Worm (Caenorhabditis elegans): ENCODE measurements around the gene R10E4.6.
A peak's percentile ranks its signal among the peaks of the same experiment; 100 is the strongest.

The R10E4.6 gene

ce11 chrIII:4271059-4271458, 22.1 kb upstream of the R10E4.6 start:
- TF ChIP-seq ZK546.5 (tag; optimal IDR thresholded peaks at IDR 0.05) (no peak), F13H6.1 (tag; optimal IDR thresholded peaks at IDR 0.05) (no peak), lsy-2 (tag; optimal IDR thresholded peaks at IDR 0.05) (no peak), sma-3 (GFP tag; optimal IDR thresholded peaks at IDR 0.05) (no peak), lin-11 (tag; optimal IDR thresholded peaks at IDR 0.05) (no peak), elt-1 (tag; optimal IDR thresholded peaks at IDR 0.05) (no peak), nhr-237 (tag; optimal IDR thresholded peaks at IDR 0.05) (no peak), nhr-10 (tag; optimal IDR thresholded peaks at IDR 0.05) (no peak), nhr-6 (tag; optimal IDR thresholded peaks at IDR 0.05) (no peak), egl-27 (tag; optimal IDR thresholded peaks at IDR 0.05) (no peak), ama-1 (optimal IDR thresholded peaks at IDR 0.05) (no peak), ceh-16 (tag; optimal IDR thresholded peaks at IDR 0.05) (no peak), snpc-4 (tag; optimal IDR thresholded peaks at IDR 0.05) (no peak), nhr-25 (tag; optimal IDR thresholded peaks at IDR 0.05) (no peak), R02D3.7 (tag; optimal IDR thresholded peaks at IDR 0.05) (no peak), ceh-82 (tag; optimal IDR thresholded peaks at IDR 0.05) (no peak), nhr-12 (tag; optimal IDR thresholded peaks at IDR 0.05) (no peak), unc-62 (GFP tag; optimal IDR thresholded peaks at IDR 0.05) (no peak), nhr-77 (tag; optimal IDR thresholded peaks at IDR 0.05) (no peak)

DNA sequence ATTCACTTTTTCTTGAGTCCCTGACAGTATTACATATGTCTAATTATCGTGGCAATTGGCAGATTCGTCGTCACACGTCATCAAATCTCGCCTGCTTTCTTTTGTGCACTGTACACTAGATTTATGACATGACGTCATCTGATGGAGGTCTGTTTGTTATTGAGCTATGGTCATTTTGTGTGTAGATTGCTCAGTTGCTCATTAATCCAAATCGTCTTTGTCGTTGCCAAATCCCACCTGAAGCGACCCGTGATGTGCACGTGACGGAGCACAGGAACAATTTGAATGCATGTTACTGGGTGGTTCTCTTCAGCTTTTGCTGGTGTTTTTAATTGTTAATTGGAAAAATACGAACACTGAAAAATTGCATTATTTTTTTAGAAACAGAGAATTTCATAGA, 20.3 kb upstream of the R10E4.6 start:
- TF ChIP-seq nhr-25 (tag; optimal IDR thresholded peaks at IDR 0.05) (no peak), dmd-4 (tag; optimal IDR thresholded peaks at IDR 0.05) (no peak), nhr-129 (tag; optimal IDR thresholded peaks at IDR 0.05) (no peak), sem-4 (tag; optimal IDR thresholded peaks at IDR 0.05) (no peak), lin-39 (tag; optimal IDR thresholded peaks at IDR 0.05) (no peak), nhr-77 (tag; optimal IDR thresholded peaks at IDR 0.05) (no peak), nhr-6 (tag; optimal IDR thresholded peaks at IDR 0.05) (no peak), nhr-23 (tag; optimal IDR thresholded peaks at IDR 0.05) (no peak), ztf-11 (tag; optimal IDR thresholded peaks at IDR 0.05) (no peak), ceh-82 (tag; optimal IDR thresholded peaks at IDR 0.05) (no peak), F13H6.1 (tag; optimal IDR thresholded peaks at IDR 0.05) (no peak), ama-1 (optimal IDR thresholded peaks at IDR 0.05) (no peak), elt-1 (tag; optimal IDR thresholded peaks at IDR 0.05) (no peak), lsy-2 (tag; optimal IDR thresholded peaks at IDR 0.05) (no peak), lin-11 (tag; optimal IDR thresholded peaks at IDR 0.05) (no peak), Y55F3AM.14 (GFP tag; optimal IDR thresholded peaks at IDR 0.05) (no peak), zag-1 (tag; optimal IDR thresholded peaks at IDR 0.05) (no peak), elt-3 (tag; optimal IDR thresholded peaks at IDR 0.05) (no peak)

DNA sequence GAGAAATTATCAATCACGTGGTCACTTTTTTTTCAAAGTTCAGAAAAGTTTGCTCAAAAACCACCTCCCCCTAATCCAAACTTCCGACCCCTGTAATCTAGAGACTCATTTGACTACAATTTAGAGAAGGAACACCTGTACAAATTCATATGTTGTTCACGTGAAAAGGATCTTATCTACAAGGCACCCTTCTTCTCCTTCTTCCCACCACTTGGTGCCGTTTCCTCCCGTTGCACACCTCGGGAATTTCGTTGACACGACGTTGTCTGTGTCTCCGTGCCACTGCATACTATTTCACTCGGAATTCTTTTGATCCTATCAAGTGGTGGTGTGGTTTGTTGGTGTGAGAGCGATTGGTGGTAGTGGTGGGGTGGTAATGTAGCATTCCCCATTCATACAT, 18.7 kb upstream of the R10E4.6 start:
- TF ChIP-seq sem-4 (tag; optimal IDR thresholded peaks at IDR 0.05) (no peak), egl-27 (tag; optimal IDR thresholded peaks at IDR 0.05) (no peak), nhr-21 (tag; optimal IDR thresholded peaks at IDR 0.05) (no peak), ceh-16 (tag; optimal IDR thresholded peaks at IDR 0.05) (peak; percentile 47), lin-11 (tag; optimal IDR thresholded peaks at IDR 0.05) (no peak), sma-9 (GFP tag; optimal IDR thresholded peaks at IDR 0.05) (peak; percentile 17), sma-9 (tag; optimal IDR thresholded peaks at IDR 0.05) (no peak), lsy-2 (tag; optimal IDR thresholded peaks at IDR 0.05) (no peak), unc-39 (tag; optimal IDR thresholded peaks at IDR 0.05) (no peak), nhr-23 (tag; optimal IDR thresholded peaks at IDR 0.05) (no peak)

ce11 chrIII:4275704-4276103, 17.5 kb upstream of the R10E4.6 start:
- TF ChIP-seq lsy-2 (tag; optimal IDR thresholded peaks at IDR 0.05): peak in 1 of 2 experiments; percentile 5
- TF ChIP-seq alr-1 (tag; optimal IDR thresholded peaks at IDR 0.05): no peak

DNA sequence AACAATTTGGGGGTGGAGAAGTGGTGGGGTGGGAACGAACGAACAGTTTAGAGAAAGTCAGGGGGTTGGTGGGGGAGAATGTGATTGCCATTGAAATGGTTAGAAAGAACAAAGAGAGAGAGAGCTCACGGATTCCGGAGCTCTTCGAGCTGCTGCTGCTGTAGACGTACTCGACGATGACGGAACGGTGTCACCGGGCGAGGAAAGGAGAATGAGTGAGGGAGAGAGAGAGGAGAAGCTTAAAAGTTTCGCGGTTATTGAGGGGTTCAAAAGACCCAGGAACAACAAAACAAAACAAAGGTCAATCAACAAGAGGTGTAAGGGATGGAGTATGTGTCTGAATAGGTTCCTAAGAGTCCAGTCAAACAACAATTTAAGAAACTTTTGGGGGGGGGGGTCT, 16.9 kb upstream of the R10E4.6 start:
- TF ChIP-seq mdl-1 (tag; optimal IDR thresholded peaks at IDR 0.05): no peak
- no peak for TF ChIP-seq ceh-16 (tag; optimal IDR thresholded peaks at IDR 0.05)
- TF ChIP-seq nhr-10 (tag; optimal IDR thresholded peaks at IDR 0.05): no peak
- no peak for TF ChIP-seq nhr-25 (tag; optimal IDR thresholded peaks at IDR 0.05)
- no peak for TF ChIP-seq mab-5 (tag; optimal IDR thresholded peaks at IDR 0.05)
- no peak for TF ChIP-seq lin-39 (tag; optimal IDR thresholded peaks at IDR 0.05)
- TF ChIP-seq lin-13 (GFP tag; optimal IDR thresholded peaks at IDR 0.05): no peak
- no peak for TF ChIP-seq peb-1 (tag; optimal IDR thresholded peaks at IDR 0.05)
